Worm (Caenorhabditis elegans): Measurements from ENCODE around the gene C46E10.3.

- no peak for TF ChIP-seq ccch-3 (GFP tag; optimal IDR thresholded peaks at IDR 0.05)
- no peak for TF ChIP-seq zim-3 (tag; optimal IDR thresholded peaks at IDR 0.05)
- TF ChIP-seq snpc-3.4 (tag; optimal IDR thresholded peaks at IDR 0.05): no peak
- TF ChIP-seq pha-4 (tag; optimal IDR thresholded peaks at IDR 0.05): no peak
- TF ChIP-seq dox-1 (GFP tag; IDR thresholded peaks at IDR 0.05): 0 out of 2 replicates have a peak, but pooled peaks have one; percentile 44
- no peak for TF ChIP-seq snpc-1.1 (tag; optimal IDR thresholded peaks at IDR 0.05; ENCODE audit: insufficient read depth)
- no peak for TF ChIP-seq let-526 (GFP tag; IDR thresholded peaks at IDR 0.05)
- no peak for TF ChIP-seq ceh-79 (tag; optimal IDR thresholded peaks at IDR 0.05)
These were observed 38.3 kb upstream of the C46E10.3 start, which contains the start of gene F19B10.1 for ce11 chrII:3682770-3683234.

Data from whole organism, young adult.